Worm (Caenorhabditis elegans) whole organism, L4/young adult: ENCODE results near the gene lido-9.

ENCODE experiments used
- dao-5 ChIP-seq: sonication (generic microtip); optimal IDR thresholded peaks from 2 replicates; lab custom pipeline; 2016; ENCODE audit warnings: missing genotype, missing genetic modification characterization, moderate library complexity, missing compliant biosample characterization
- him-1 ChIP-seq: sonication (generic microtip); optimal IDR thresholded peaks from 2 replicates; lab custom pipeline; 2016; ENCODE audit warnings: missing genotype, missing genetic modification reagents, missing genetic modification characterization, missing compliant biosample characterization

ce11 chrII:2973940-2974402, 26.6 kb upstream of the lido-9 start:
- TF ChIP-seq him-1 (tag; lab: Kevin White, UChicago) (peak; percentile 91), dao-5 (no peak)
